Fruit fly (Drosophila melanogaster): ENCODE results near the gene KaiR1D.

Gene KaiR1D

DNA sequence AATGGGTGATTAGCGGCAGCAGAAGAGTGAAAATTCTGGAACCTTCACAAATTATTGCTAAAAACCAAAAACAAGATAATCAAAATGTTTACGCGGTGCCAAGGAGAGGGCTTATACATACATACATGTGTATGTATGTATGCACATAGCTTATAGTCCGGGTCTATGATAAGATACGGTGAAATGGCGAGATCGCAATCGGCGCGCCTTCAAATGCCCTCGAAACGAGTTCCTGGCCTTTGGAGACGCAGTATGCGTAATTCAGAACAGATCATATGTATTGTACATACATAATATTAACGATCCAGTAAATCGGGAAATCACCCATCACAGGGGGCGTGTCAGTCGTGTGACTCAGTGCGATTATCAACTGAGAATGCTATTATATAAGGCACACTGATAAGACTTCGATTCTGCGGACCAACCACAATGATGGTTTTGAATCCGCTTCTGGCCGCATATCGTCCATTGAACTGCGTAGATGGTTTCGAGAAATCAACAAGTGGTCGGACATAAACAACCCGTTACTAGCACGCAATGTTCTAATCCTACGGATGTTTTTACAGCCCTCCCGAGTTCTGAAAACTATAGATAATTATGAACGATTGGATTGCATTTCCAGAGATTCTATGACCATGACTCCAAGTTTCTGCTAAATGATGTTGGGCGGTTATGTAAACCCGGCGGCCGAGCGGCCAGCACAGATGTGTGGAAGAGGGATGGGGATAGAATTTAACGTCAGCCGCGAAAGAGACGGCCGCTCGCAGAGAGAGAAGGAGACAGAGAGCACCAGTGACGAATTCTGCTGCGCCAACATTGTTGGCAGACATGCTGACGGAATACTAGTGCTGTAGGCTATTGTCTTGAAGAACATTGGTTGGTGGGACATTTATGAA is 37.3 kb downstream of the KaiR1D start (continued):
- TF ChIP-seq CG16863 (GFP tag; optimal IDR thresholded peaks at IDR 0.05) = no peak
- TF ChIP-seq B-H1 (GFP tag; IDR thresholded peaks at IDR 0.05) = no peak
- TF ChIP-seq Pdp1 (GFP tag; optimal IDR thresholded peaks at IDR 0.05) = peak in 1 of 2 experiments; percentile 99
- TF ChIP-seq Oli (tag; optimal IDR thresholded peaks at IDR 0.05) = no peak
- peak; percentile 28 for TF ChIP-seq row (GFP tag; IDR thresholded peaks at IDR 0.05)
- peak; percentile 15 for TF ChIP-seq oc (tag; optimal IDR thresholded peaks at IDR 0.05)
- peak; percentile 4 for TF ChIP-seq MESR4 (GFP tag; optimal IDR thresholded peaks at IDR 0.05)
- peak; percentile 34; the same call in 1 of the 2 replicates for TF ChIP-seq CG9932 (GFP tag; IDR thresholded peaks at IDR 0.05)
- TF ChIP-seq cad (GFP tag; optimal IDR thresholded peaks at IDR 0.05) = peak; percentile 4
- TF ChIP-seq lov (optimal IDR thresholded peaks at IDR 0.05) = no peak
- TF ChIP-seq lov (GFP tag; IDR thresholded peaks at IDR 0.05) = 0 out of 3 replicates have a peak, but pooled peaks have one; percentile 35
- no peak for TF ChIP-seq CG12744 (GFP tag; optimal IDR thresholded peaks at IDR 0.05)
- 0 out of 2 replicates have a peak, but pooled peaks have one; percentile 20 for TF ChIP-seq Scr (GFP tag; IDR thresholded peaks at IDR 0.05; ENCODE audit: partially characterized antibody)
- no peak for TF ChIP-seq fd64A (GFP tag; optimal IDR thresholded peaks at IDR 0.05)
- TF ChIP-seq ab (GFP tag; optimal IDR thresholded peaks at IDR 0.05) = no peak
- no peak for TF ChIP-seq br (optimal IDR thresholded peaks at IDR 0.05)
- TF ChIP-seq da (GFP tag; optimal IDR thresholded peaks at IDR 0.05) = peak; percentile 21
- no peak for TF ChIP-seq Aef1 (GFP tag; IDR thresholded peaks at IDR 0.05)
- peak; percentile 28; the same call in 1 of the 2 replicates for TF ChIP-seq MBD-R2 (GFP tag; IDR thresholded peaks at IDR 0.05)
- peak in 1 of 2 experiments; percentile 10 for TF ChIP-seq crp (GFP tag; optimal IDR thresholded peaks at IDR 0.05)
- TF ChIP-seq Eip74EF (GFP tag; optimal IDR thresholded peaks at IDR 0.05) = peak in 1 of 2 experiments; percentile 18
- no peak for TF ChIP-seq onecut (GFP tag; IDR thresholded peaks at IDR 0.05)
- 0 out of 2 replicates have a peak, but pooled peaks have one; percentile 36 for TF ChIP-seq CG14441 (GFP tag; IDR thresholded peaks at IDR 0.05)
- TF ChIP-seq CG10366 (GFP tag; IDR thresholded peaks at IDR 0.05) = peak; percentile 33
- no peak for TF ChIP-seq CG14667 (GFP tag; IDR thresholded peaks at IDR 0.05)
- TF ChIP-seq Neu2 (GFP tag; optimal IDR thresholded peaks at IDR 0.05; ENCODE audit: borderline replicate concordance) = no peak
- peak; percentile 4 for TF ChIP-seq luna (GFP tag; optimal IDR thresholded peaks at IDR 0.05)
- TF ChIP-seq Bgb (GFP tag; IDR thresholded peaks at IDR 0.05; ENCODE audit: partially characterized antibody) = peak; percentile 56; the same call in 1 of the 2 replicates
- TF ChIP-seq ranshi (GFP tag; IDR thresholded peaks at IDR 0.05) = 0 out of 2 replicates have a peak, but pooled peaks have one; percentile 21
- TF ChIP-seq CG12769 (tag; optimal IDR thresholded peaks at IDR 0.05) = peak; percentile 78
- TF ChIP-seq bsh (GFP tag; optimal IDR thresholded peaks at IDR 0.05) = no peak
- TF ChIP-seq Awh (GFP tag; IDR thresholded peaks at IDR 0.05) = no peak
- TF ChIP-seq gem (tag; optimal IDR thresholded peaks at IDR 0.05) = no peak
- TF ChIP-seq CG4282 (GFP tag; optimal IDR thresholded peaks at IDR 0.05) = no peak
- TF ChIP-seq mam (GFP tag; optimal IDR thresholded peaks at IDR 0.05) = peak; percentile 24
- 0 out of 2 replicates have a peak, but pooled peaks have one; percentile 29 for TF ChIP-seq tna (GFP tag; IDR thresholded peaks at IDR 0.05; ENCODE audit: partially characterized antibody)
- TF ChIP-seq CTCF (GFP tag; optimal IDR thresholded peaks at IDR 0.05) = no peak
- TF ChIP-seq sug (tag; optimal IDR thresholded peaks at IDR 0.05) = peak; percentile 91
- TF ChIP-seq CG9876 (GFP tag; optimal IDR thresholded peaks at IDR 0.05) = no peak
- TF ChIP-seq Rfx (GFP tag; IDR thresholded peaks at IDR 0.05) = peak; percentile 58
- peak; percentile 17 for TF ChIP-seq CG13894 (tag; optimal IDR thresholded peaks at IDR 0.05)
- peak; percentile 15 for TF ChIP-seq CG7987 (GFP tag; optimal IDR thresholded peaks at IDR 0.05)
- no peak for TF ChIP-seq fru (optimal IDR thresholded peaks at IDR 0.05)
- no peak for TF ChIP-seq Max (GFP tag; optimal IDR thresholded peaks at IDR 0.05)
- peak; percentile 39; the same call in 2 of the 3 replicates for TF ChIP-seq CG34422 (GFP tag; IDR thresholded peaks at IDR 0.05)
- no peak for TF ChIP-seq bab2 (GFP tag; optimal IDR thresholded peaks at IDR 0.05)
- TF ChIP-seq Mes4 (GFP tag; optimal IDR thresholded peaks at IDR 0.05) = no peak
- TF ChIP-seq CG9437 (GFP tag; optimal IDR thresholded peaks at IDR 0.05) = no peak
- no peak for TF ChIP-seq CG4854 (GFP tag; optimal IDR thresholded peaks at IDR 0.05)

Data from whole organism, embryonic.